Worm (Caenorhabditis elegans) whole organism, L1 larva: ENCODE results near the gene nex-2.
A peak's percentile ranks its signal among the peaks of the same experiment; 100 is the strongest.

Experiments used
- ceh-63 ChIP-seq: fragments of 200-800 bp; sonication (Bioruptor generic); optimal IDR thresholded peaks from 2 replicates; lab custom pipeline; 2018; ENCODE audit warnings: mild to moderate bottlenecking, missing genetic modification characterization, missing compliant biosample characterization
- dpl-1 ChIP-seq, 3 experiments: fragments of 150-350 bp in 2 of 3; sonication (generic microtip) in 1 of 3; optimal IDR thresholded peaks; 2 replicates each; lab custom pipeline; 2014 to 2017; ENCODE audit warnings: missing biosample characterization in 3 of 3, missing genetic modification characterization in 3 of 3, missing genetic modification reagents in 3 of 3
- efl-3 ChIP-seq: fragments of 200-800 bp; sonication (Bioruptor generic); optimal IDR thresholded peaks from 2 replicates; lab custom pipeline; 2018; ENCODE audit warnings: mild to moderate bottlenecking, missing genetic modification characterization, missing compliant biosample characterization
- hlh-17 ChIP-seq: fragments of 200-800 bp; sonication (Bioruptor generic); optimal IDR thresholded peaks from 2 replicates; lab custom pipeline; 2018; ENCODE audit warnings: missing genetic modification characterization, mild to moderate bottlenecking, missing compliant biosample characterization, moderate library complexity, borderline replicate concordance
- nhr-20 ChIP-seq: sonication (generic microtip); optimal IDR thresholded peaks from 2 replicates; lab custom pipeline; 2016; ENCODE audit warnings: mild to moderate bottlenecking, missing genetic modification characterization, missing compliant biosample characterization
- pag-3 ChIP-seq: sonication (generic microtip); optimal IDR thresholded peaks from 2 replicates; lab custom pipeline; 2017; ENCODE audit warnings: missing genetic modification characterization, mild to moderate bottlenecking, missing compliant biosample characterization, antibody characterized with exemption, borderline replicate concordance; ENCODE audit not compliant: insufficient read depth
- snpc-4 ChIP-seq: fragments of 150-350 bp; optimal IDR thresholded peaks from 2 replicates; lab custom pipeline; 2014; ENCODE audit warnings: missing biosample characterization, missing genetic modification characterization
- unc-86 ChIP-seq: sonication (generic microtip); optimal IDR thresholded peaks from 2 replicates; lab custom pipeline; 2016; ENCODE audit warnings: missing genetic modification characterization, missing compliant biosample characterization
- ztf-11 ChIP-seq, 2 experiments: sonication (generic microtip); optimal IDR thresholded peaks; 2 replicates each; lab custom pipeline; 2016 to 2017; ENCODE audit warnings: missing genetic modification characterization in 2 of 2, missing biosample characterization in 1 of 2, missing compliant biosample characterization in 1 of 2
- ztf-4 ChIP-seq: fragments of 150-350 bp; optimal IDR thresholded peaks from 2 replicates; lab custom pipeline; 2014; ENCODE audit warnings: missing biosample characterization, missing genetic modification characterization

ce11 chrIII:10331232-10331631 lies 1.0 kb upstream of the nex-2 start:
- TF ChIP-seq ztf-4 (tag; lab: Kevin White, UChicago) (no peak), ztf-11 (tag; optimal IDR thresholded peaks at IDR 0.05; lab: Kevin White, UChicago) (no peak), efl-3 (GFP tag; lab: Kevin White, UChicago) (no peak), snpc-4 (tag; lab: Kevin White, UChicago) (no peak), pag-3 (no peak), unc-86 (tag; lab: Kevin White, UChicago) (no peak), ceh-63 (no peak), nhr-20 (tag; lab: Kevin White, UChicago) (peak; percentile 0), hlh-17 (GFP tag; lab: Kevin White, UChicago) (no peak), dpl-1 (GFP tag; optimal IDR thresholded peaks at IDR 0.05; lab: Kevin White, UChicago) (peak in 1 of 3 experiments; percentile 26)
